Fruit fly (Drosophila melanogaster) whole organism, wandering third instar larva: ENCODE measurements around the gene CG12521.

Source experiments
- Abd-B ChIP-seq: fragments of >200 bp; optimal IDR thresholded peaks from 2 replicates; lab custom pipeline; 2017; ENCODE audit warnings: missing biosample characterization, missing genetic modification characterization
- CG32264 ChIP-seq: fragments of 200-800 bp; sonication (Bioruptor generic); optimal IDR thresholded peaks from 2 replicates; lab custom pipeline; 2016; ENCODE audit warnings: missing biosample characterization, missing genetic modification characterization
- CG9705 ChIP-seq: fragments of 200-800 bp; sonication (Bioruptor generic); optimal IDR thresholded peaks from 2 replicates; lab custom pipeline; 2018; ENCODE audit warnings: missing biosample characterization, mild to moderate bottlenecking, missing genetic modification characterization
- CrebA ChIP-seq: fragments of 200-800 bp; sonication (Bioruptor generic); optimal IDR thresholded peaks from 2 replicates; lab custom pipeline; 2016; ENCODE audit warnings: missing biosample characterization, mild to moderate bottlenecking, missing genetic modification characterization, borderline replicate concordance
- Dfd ChIP-seq: fragments of >200 bp; optimal IDR thresholded peaks from 2 replicates; lab custom pipeline; 2017; ENCODE audit warnings: missing biosample characterization, missing genetic modification characterization
- Dif ChIP-seq: fragments of 200-275, 200-300 bp; sonication (Bioruptor generic); optimal IDR thresholded peaks from 2 replicates; lab custom pipeline; 2018; ENCODE audit warnings: missing biosample characterization, missing genetic modification characterization; ENCODE audit not compliant: partially characterized antibody
- GATAd ChIP-seq: sonication (Bioruptor generic); optimal IDR thresholded peaks from 2 replicates; lab custom pipeline; 2016; ENCODE audit warnings: missing biosample characterization, missing genetic modification characterization
- HLH106 ChIP-seq: fragments of 200-800 bp; optimal IDR thresholded peaks from 3 replicates; lab custom pipeline; 2019; ENCODE audit warnings: missing biosample characterization, mild to moderate bottlenecking, missing genetic modification characterization, moderate library complexity
- Hnf4 ChIP-seq: fragments of 200-800 bp; sonication (Bioruptor generic); optimal IDR thresholded peaks from 2 replicates; lab custom pipeline; 2016; ENCODE audit warnings: missing biosample characterization, mild to moderate bottlenecking, missing genetic modification characterization
- Hr78 ChIP-seq: fragments of >200 bp; optimal IDR thresholded peaks from 2 replicates; lab custom pipeline; 2017; ENCODE audit warnings: missing biosample characterization, missing genetic modification characterization
- Hr83 ChIP-seq: fragments of 200-300 bp; sonication (Bioruptor generic); optimal IDR thresholded peaks from 2 replicates; lab custom pipeline; 2016; ENCODE audit warnings: missing biosample characterization, mild to moderate bottlenecking, missing genetic modification characterization, moderate library complexity; ENCODE audit not compliant: poor library complexity, severe bottlenecking
- Jra ChIP-seq: sonication (Bioruptor generic); optimal IDR thresholded peaks from 2 replicates; lab custom pipeline; 2016; ENCODE audit warnings: missing biosample characterization, missing genetic modification characterization
- Mio ChIP-seq: sonication (Bioruptor generic); optimal IDR thresholded peaks from 2 replicates; lab custom pipeline; 2016; ENCODE audit warnings: missing biosample characterization, missing genetic modification characterization
- Myc ChIP-seq: fragments of >200 bp; optimal IDR thresholded peaks from 2 replicates; lab custom pipeline; 2017
- N ChIP-seq: fragments of >200 bp; optimal IDR thresholded peaks from 2 replicates; lab custom pipeline; 2018; ENCODE audit warnings: missing biosample characterization, missing external identifiers, missing genetic modification characterization
- OdsH ChIP-seq: fragments of 200-800 bp; sonication (Bioruptor generic); optimal IDR thresholded peaks from 2 replicates; lab custom pipeline; 2016; ENCODE audit warnings: missing biosample characterization, mild to moderate bottlenecking, missing genetic modification characterization
- Rel ChIP-seq, 2 experiments: fragments of 200-800 bp; sonication (Bioruptor generic) in 1 of 2; optimal IDR thresholded peaks; 2 replicates in 1 of 2; 3 replicates in 1 of 2; lab custom pipeline; 2016 to 2019; ENCODE audit warnings: mild to moderate bottlenecking in 2 of 2, missing biosample characterization in 2 of 2, missing genetic modification characterization in 2 of 2, moderate library complexity in 1 of 2
- Sp1 ChIP-seq: fragments of 200-800 bp; sonication (Bioruptor generic); optimal IDR thresholded peaks from 3 replicates; lab custom pipeline; 2019; ENCODE audit warnings: missing biosample characterization, mild to moderate bottlenecking, missing genetic modification characterization, moderate library complexity
- Vsx2 ChIP-seq: fragments of 200-300, 225-300 bp; sonication (Bioruptor generic); optimal IDR thresholded peaks from 2 replicates; lab custom pipeline; 2018; ENCODE audit warnings: missing biosample characterization, missing genetic modification characterization; ENCODE audit not compliant: partially characterized antibody
- br ChIP-seq: fragments of 200-800 bp; sonication (Bioruptor generic); optimal IDR thresholded peaks from 2 replicates; lab custom pipeline; 2016; ENCODE audit warnings: missing biosample characterization, missing genetic modification characterization
- brk ChIP-seq: fragments of 200-800 bp; sonication (Bioruptor generic); optimal IDR thresholded peaks from 2 replicates; lab custom pipeline; 2016; ENCODE audit warnings: missing biosample characterization, mild to moderate bottlenecking, missing genetic modification characterization
- dl ChIP-seq, 2 experiments: fragments of 175-275, 200-275 bp in 1 of 2; fragments of 200-275 bp in 1 of 2; sonication (Bioruptor generic); optimal IDR thresholded peaks; lab custom pipeline; 2018; ENCODE audit warnings: mild to moderate bottlenecking in 2 of 2, missing biosample characterization in 2 of 2, missing genetic modification characterization in 2 of 2, moderate library complexity in 2 of 2; ENCODE audit not compliant: partially characterized antibody in 2 of 2, insufficient read depth in 1 of 2
- dmrt93B ChIP-seq: fragments of 200-800 bp; sonication (Bioruptor generic); optimal IDR thresholded peaks from 2 replicates; lab custom pipeline; 2018; ENCODE audit warnings: missing biosample characterization, mild to moderate bottlenecking, missing genetic modification characterization
- dsf ChIP-seq: sonication (Bioruptor generic); optimal IDR thresholded peaks from 2 replicates; lab custom pipeline; 2016; ENCODE audit warnings: missing biosample characterization, missing genetic modification characterization, borderline replicate concordance
- ey ChIP-seq: fragments of 200-800 bp; sonication (Bioruptor generic); optimal IDR thresholded peaks from 2 replicates; lab custom pipeline; 2016; ENCODE audit warnings: missing biosample characterization, missing genetic modification characterization
- foxo ChIP-seq, 2 experiments: fragments of 200-800 bp; sonication (Bioruptor generic); optimal IDR thresholded peaks; 2 replicates in 1 of 2; 3 replicates in 1 of 2; lab custom pipeline; 2016 to 2017; ENCODE audit warnings: missing biosample characterization in 2 of 2, missing genetic modification characterization in 2 of 2
- fru ChIP-seq: fragments of 200-800 bp; sonication (Bioruptor generic); optimal IDR thresholded peaks from 3 replicates; lab custom pipeline; 2016; ENCODE audit warnings: missing biosample characterization, mild to moderate bottlenecking, missing genetic modification characterization
- h ChIP-seq: fragments of 200-800 bp; sonication (Bioruptor generic); optimal IDR thresholded peaks from 3 replicates; lab custom pipeline; 2016; ENCODE audit warnings: missing biosample characterization, mild to moderate bottlenecking, missing genetic modification characterization
- jim ChIP-seq: fragments of 175-275, 200-325 bp; sonication (Bioruptor generic); optimal IDR thresholded peaks from 2 replicates; lab custom pipeline; 2016; ENCODE audit warnings: missing biosample characterization, mild to moderate bottlenecking, missing genetic modification characterization
- lola ChIP-seq: fragments of >200 bp; optimal IDR thresholded peaks from 2 replicates; lab custom pipeline; 2017; ENCODE audit warnings: missing biosample characterization, missing genetic modification characterization
- pan ChIP-seq: fragments of >200 bp; optimal IDR thresholded peaks from 2 replicates; lab custom pipeline; 2017
- psq ChIP-seq: fragments of 200-800 bp; sonication (Bioruptor generic); optimal IDR thresholded peaks from 3 replicates; lab custom pipeline; 2017; ENCODE audit warnings: missing biosample characterization, mild to moderate bottlenecking, missing genetic modification characterization, moderate library complexity
- rgr ChIP-seq: fragments of 200-800 bp; sonication (Bioruptor generic); optimal IDR thresholded peaks from 3 replicates; lab custom pipeline; 2016; ENCODE audit warnings: missing biosample characterization, mild to moderate bottlenecking, missing genetic modification characterization
- sage ChIP-seq: fragments of 200-800 bp; sonication (Bioruptor generic); optimal IDR thresholded peaks from 2 replicates; lab custom pipeline; 2016; ENCODE audit warnings: missing biosample characterization, mild to moderate bottlenecking, missing genetic modification characterization
- sv ChIP-seq: fragments of 200-800 bp; sonication (Bioruptor generic); optimal IDR thresholded peaks from 3 replicates; lab custom pipeline; 2016; ENCODE audit warnings: missing biosample characterization, missing genetic modification characterization
- tai ChIP-seq: sonication (Bioruptor generic); optimal IDR thresholded peaks from 2 replicates; lab custom pipeline; 2016; ENCODE audit warnings: missing biosample characterization, missing genetic modification characterization
- usp ChIP-seq: fragments of >200 bp; optimal IDR thresholded peaks from 2 replicates; lab custom pipeline; 2017; ENCODE audit warnings: missing biosample characterization, missing genetic modification characterization
- woc ChIP-seq: sonication (Bioruptor generic); optimal IDR thresholded peaks from 2 replicates; lab custom pipeline; 2016; ENCODE audit warnings: missing biosample characterization, mild to moderate bottlenecking, missing genetic modification characterization

The CG12521 gene

dm6 chr3L:11878815-11879214 lies 31.2 kb upstream of the CG12521 start, which contains the start of gene Sprn:
Sprn (plus strand) TSS chr3L:11879115.
- TF ChIP-seq OdsH (GFP tag; lab: Kevin White, UChicago) (no peak), dl (GFP tag; optimal IDR thresholded peaks at IDR 0.05; lab: Kevin White, UChicago; ENCODE audit: insufficient read depth in 1 of 2, partially characterized antibody in 2 of 2) (no peak), sv (GFP tag; lab: Kevin White, UChicago) (no peak), Vsx2 (GFP tag; lab: Kevin White, UChicago) (no peak), Rel (GFP tag; optimal IDR thresholded peaks at IDR 0.05; lab: Kevin White, UChicago) (no peak), Rel (tag; optimal IDR thresholded peaks at IDR 0.05; lab: Kevin White, UChicago) (no peak), pan (lab: Kevin White, UChicago) (no peak), Dfd (GFP tag; lab: Kevin White, UChicago) (no peak), sage (GFP tag; lab: Kevin White, UChicago) (no peak), rgr (GFP tag; lab: Kevin White, UChicago) (no peak)

dm6 chr3L:11876036-11876435 lies 28.4 kb upstream of the CG12521 start:
- TF ChIP-seq usp (GFP tag; lab: Kevin White, UChicago): no peak
- TF ChIP-seq Rel (GFP tag; optimal IDR thresholded peaks at IDR 0.05; lab: Kevin White, UChicago): no peak
- no peak for TF ChIP-seq Rel (tag; optimal IDR thresholded peaks at IDR 0.05; lab: Kevin White, UChicago)
- no peak for TF ChIP-seq Sp1 (GFP tag; lab: Kevin White, UChicago)

DNA sequence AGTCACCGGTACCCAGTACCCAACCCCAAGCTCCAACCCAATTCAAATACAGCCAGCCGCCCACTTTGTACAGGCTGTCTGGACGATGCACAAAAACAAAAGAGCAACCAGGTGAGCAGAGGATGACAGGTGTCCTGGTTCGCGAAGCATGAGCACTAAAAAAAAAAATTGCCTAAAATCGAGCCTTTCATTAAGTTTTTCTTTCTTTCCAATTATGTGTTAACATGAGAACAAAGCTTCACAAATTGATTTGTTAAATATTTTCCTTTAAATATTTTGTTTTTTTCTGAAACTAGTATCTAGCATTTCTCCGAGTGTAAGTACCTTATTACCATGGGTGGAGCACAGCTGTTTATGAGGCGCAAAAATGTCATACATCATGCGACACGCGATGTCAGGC lies 27.2 kb upstream of the CG12521 start:
- TF ChIP-seq Dif (GFP tag; lab: Kevin White, UChicago): no peak
- TF ChIP-seq ey: peak; percentile 4
- no peak for TF ChIP-seq Dfd (GFP tag; lab: Kevin White, UChicago)
- TF ChIP-seq Rel (GFP tag; optimal IDR thresholded peaks at IDR 0.05; lab: Kevin White, UChicago): no peak
- no peak for TF ChIP-seq Rel (tag; optimal IDR thresholded peaks at IDR 0.05; lab: Kevin White, UChicago)
- TF ChIP-seq Hnf4 (GFP tag; lab: Kevin White, UChicago): no peak
- peak; percentile 18 for TF ChIP-seq Sp1 (GFP tag; lab: Kevin White, UChicago)
- TF ChIP-seq OdsH (GFP tag; lab: Kevin White, UChicago): no peak
- TF ChIP-seq tai (GFP tag; lab: Kevin White, UChicago): no peak
- no peak for TF ChIP-seq woc (GFP tag; lab: Kevin White, UChicago)
- no peak for TF ChIP-seq Mio (GFP tag; lab: Kevin White, UChicago)
- TF ChIP-seq Hr83 (GFP tag; lab: Kevin White, UChicago): no peak
- no peak for TF ChIP-seq pan (lab: Kevin White, UChicago)
- TF ChIP-seq CG9705 (GFP tag; lab: Kevin White, UChicago): no peak
- no peak for TF ChIP-seq psq (GFP tag; lab: Kevin White, UChicago)
- TF ChIP-seq fru (GFP tag; lab: Kevin White, UChicago): peak; percentile 9
- TF ChIP-seq CrebA (GFP tag; lab: Kevin White, UChicago): no peak
- TF ChIP-seq N (GFP tag; lab: Kevin White, UChicago): no peak
- TF ChIP-seq dmrt93B (GFP tag; lab: Kevin White, UChicago): no peak
- TF ChIP-seq rgr (GFP tag; lab: Kevin White, UChicago): peak; percentile 10
- no peak for TF ChIP-seq CG32264
- peak; percentile 36 for TF ChIP-seq h (GFP tag; lab: Kevin White, UChicago)
- no peak for TF ChIP-seq sv (GFP tag; lab: Kevin White, UChicago)
- no peak for TF ChIP-seq dsf (GFP tag; lab: Kevin White, UChicago)
- TF ChIP-seq foxo (GFP tag; optimal IDR thresholded peaks at IDR 0.05; lab: Kevin White, UChicago): peak in 1 of 2 experiments; percentile 16
- TF ChIP-seq brk (GFP tag; lab: Kevin White, UChicago): no peak
- TF ChIP-seq Vsx2 (GFP tag; lab: Kevin White, UChicago): no peak
- no peak for TF ChIP-seq Hr78
- TF ChIP-seq lola (GFP tag; lab: Kevin White, UChicago): no peak
- no peak for TF ChIP-seq HLH106
- TF ChIP-seq Abd-B (GFP tag; lab: Kevin White, UChicago): no peak
- TF ChIP-seq jim: no peak
- no peak for TF ChIP-seq Myc (lab: Kevin White, UChicago)
- no peak for TF ChIP-seq Jra (GFP tag; lab: Kevin White, UChicago)
- TF ChIP-seq br (GFP tag; lab: Kevin White, UChicago): no peak
- TF ChIP-seq sage (GFP tag; lab: Kevin White, UChicago): no peak
- TF ChIP-seq GATAd (GFP tag; lab: Kevin White, UChicago): no peak
- no peak for TF ChIP-seq usp (GFP tag; lab: Kevin White, UChicago)
- no peak for TF ChIP-seq dl (GFP tag; optimal IDR thresholded peaks at IDR 0.05; lab: Kevin White, UChicago; ENCODE audit: insufficient read depth in 1 of 2, partially characterized antibody in 2 of 2)
